Worm (Caenorhabditis elegans) whole organism, L4/young adult: ENCODE results near the gene C25D7.5.

Experiments used
- W03F9.2 ChIP-seq: fragments of 150-350 bp; optimal IDR thresholded peaks from 2 replicates; lab custom pipeline; 2014; ENCODE audit warnings: missing biosample characterization, missing genetic modification characterization
- dao-5 ChIP-seq: sonication (generic microtip); optimal IDR thresholded peaks from 2 replicates; lab custom pipeline; 2016; ENCODE audit warnings: missing genotype, missing genetic modification characterization, moderate library complexity, missing compliant biosample characterization
- him-1 ChIP-seq: sonication (generic microtip); optimal IDR thresholded peaks from 2 replicates; lab custom pipeline; 2016; ENCODE audit warnings: missing genotype, missing genetic modification reagents, missing genetic modification characterization, missing compliant biosample characterization

ce11 chrV:15011560-15011959, 40.9 kb upstream of the C25D7.5 start, which contains the start of gene nmr-2:
- no peak for TF ChIP-seq him-1
- no peak for TF ChIP-seq dao-5 (tag; lab: Kevin White, UChicago)
- no peak for TF ChIP-seq W03F9.2 (tag; lab: Kevin White, UChicago)
